Worm (Caenorhabditis elegans): ENCODE results near the gene str-57.

DNA sequence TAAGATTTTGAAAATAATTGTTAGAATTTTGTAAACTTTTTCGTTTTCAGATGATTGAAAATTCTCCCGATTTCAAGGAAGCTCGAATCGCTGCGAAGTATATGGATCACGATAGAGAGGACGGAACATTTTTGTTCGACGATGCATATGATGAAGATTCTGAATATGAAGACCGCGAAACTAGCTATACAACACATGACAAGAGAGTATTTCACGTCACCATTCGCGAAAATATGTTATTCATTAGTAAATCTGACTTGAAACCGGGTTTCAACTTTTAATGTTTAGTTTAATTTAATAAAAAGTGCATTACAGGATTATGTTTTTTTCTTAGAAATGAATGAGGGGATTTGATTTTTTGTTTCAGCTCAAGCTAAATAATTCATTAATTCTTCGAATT is at the start of gene str-57:
- no peak for TF ChIP-seq him-1 (tag; optimal IDR thresholded peaks at IDR 0.05)
- no peak for TF ChIP-seq dao-5 (tag; optimal IDR thresholded peaks at IDR 0.05)
